Worm (Caenorhabditis elegans) whole organism, L4 larva: ENCODE data around the gene R160.2.

ENCODE experiments used
- F49E8.2 ChIP-seq: sonication (generic microtip); optimal IDR thresholded peaks from 2 replicates; lab custom pipeline; 2016; ENCODE audit warnings: missing compliant biosample characterization, mild to moderate bottlenecking, missing genetic modification characterization, borderline replicate concordance
- ama-1 ChIP-seq: fragments of 150-350 bp; optimal IDR thresholded peaks from 2 replicates; lab custom pipeline; 2014; ENCODE audit warnings: inconsistent platforms, mixed read lengths
- ceh-62 ChIP-seq: sonication (generic microtip); optimal IDR thresholded peaks from 2 replicates; lab custom pipeline; 2017; ENCODE audit warnings: missing biosample characterization, missing genetic modification characterization
- fkh-10 ChIP-seq: fragments of 150-350 bp; optimal IDR thresholded peaks from 2 replicates; lab custom pipeline; 2014; ENCODE audit warnings: missing biosample characterization, missing genetic modification reagents, missing genetic modification characterization
- lin-13 ChIP-seq: fragments of 150-350 bp; optimal IDR thresholded peaks from 2 replicates; lab custom pipeline; 2014; ENCODE audit warnings: missing biosample characterization, missing genetic modification reagents, missing genetic modification characterization
- lin-39 ChIP-seq: fragments of 150-350 bp; optimal IDR thresholded peaks from 2 replicates; lab custom pipeline; 2014; ENCODE audit warnings: missing biosample characterization, missing genetic modification reagents, missing genetic modification characterization
- madf-5 ChIP-seq, 2 experiments: fragments of 200-800 bp; sonication (Bioruptor generic); IDR thresholded peaks; 2 replicates each; pipeline ENCODE4 v1.3.6; 2022; ENCODE audit warnings: missing compliant biosample characterization in 2 of 2, missing genetic modification characterization in 2 of 2
- nhr-42 ChIP-seq: fragments of 200-800 bp; sonication (Bioruptor generic); IDR thresholded peaks from 2 replicates; pipeline ENCODE4 v1.3.6; 2022; ENCODE audit warnings: missing genetic modification characterization, missing compliant biosample characterization
- nhr-48 ChIP-seq: sonication (generic microtip); optimal IDR thresholded peaks from 2 replicates; lab custom pipeline; 2016; ENCODE audit warnings: mild to moderate bottlenecking, missing genetic modification characterization, missing compliant biosample characterization
- nhr-76 ChIP-seq: fragments of 150-350 bp; optimal IDR thresholded peaks from 2 replicates; lab custom pipeline; 2014; ENCODE audit warnings: missing biosample characterization, missing genetic modification characterization
- skn-1 ChIP-seq: fragments of 150-350 bp; optimal IDR thresholded peaks from 2 replicates; lab custom pipeline; 2014; ENCODE audit warnings: missing biosample characterization, missing genetic modification characterization
- unc-62 ChIP-seq, 3 experiments: fragments of 150-350 bp in 1 of 3; sonication (generic microtip); optimal IDR thresholded peaks in 2 of 3; peaks in 1 of 3; 1 replicate in 1 of 3; 2 replicates in 2 of 3; lab custom pipeline; 2014 to 2017; ENCODE audit warnings: missing biosample characterization in 3 of 3, missing genetic modification characterization in 3 of 3, missing genetic modification reagents in 3 of 3, missing genotype in 1 of 3
- zfp-2 ChIP-seq: sonication (generic microtip); optimal IDR thresholded peaks from 2 replicates; lab custom pipeline; 2016; ENCODE audit warnings: mild to moderate bottlenecking, missing genetic modification characterization, missing compliant biosample characterization

DNA sequence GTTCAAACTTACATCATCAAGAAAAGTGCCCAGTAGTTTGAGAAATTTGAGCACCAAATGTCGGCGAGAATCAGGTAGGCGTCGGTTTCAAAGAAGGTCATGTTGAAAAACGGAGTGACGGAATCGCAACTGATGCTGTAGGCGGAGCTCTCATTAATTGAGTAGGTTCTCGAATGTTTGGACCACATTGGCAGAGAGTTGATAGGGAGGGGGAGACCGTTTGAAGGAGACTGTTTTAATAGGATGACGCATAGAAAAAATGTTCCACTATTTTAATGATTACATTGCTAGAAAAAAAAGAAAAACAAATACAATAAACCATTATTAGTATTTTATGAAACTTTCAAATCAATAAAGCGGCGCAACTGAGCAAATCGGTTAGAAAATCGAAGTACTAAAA is 13.5 kb downstream of the R160.2 start, which contains the start of gene F14H12.17:
- no peak for TF ChIP-seq nhr-48 (tag; lab: Kevin White, UChicago)
- no peak for TF ChIP-seq nhr-76 (tag; lab: Kevin White, UChicago)
- no peak for TF ChIP-seq lin-39
- no peak for TF ChIP-seq ama-1
- TF ChIP-seq F49E8.2 = no peak
- no peak for TF ChIP-seq skn-1
- TF ChIP-seq zfp-2 (tag; lab: Kevin White, UChicago) = no peak
- TF ChIP-seq ceh-62 (tag; lab: Kevin White, UChicago) = no peak
- TF ChIP-seq lin-13 (GFP tag; lab: Kevin White, UChicago) = no peak
- TF ChIP-seq unc-62 (GFP tag; optimal IDR thresholded peaks at IDR 0.05 in 1 of 2; lab: Kevin White, UChicago) = no peak
- no peak for TF ChIP-seq unc-62 (tag; optimal IDR thresholded peaks at IDR 0.05; lab: Kevin White, UChicago)
- TF ChIP-seq nhr-42 (GFP tag; lab: Robert Waterston, UW) = no peak
- TF ChIP-seq madf-5 (GFP tag; IDR thresholded peaks at IDR 0.05; lab: Robert Waterston, UW) = no peak
- TF ChIP-seq fkh-10 (GFP tag; lab: Kevin White, UChicago) = no peak
